In genomic region chr2L:6037830-6038229, dm6 we compare ENCODE assay signal across 4 fruit fly cellular contexts.
TF ChIP-seq lines count a peak whose summit lies in the region.

TSS of gene CG9117 (minus strand) at chr2L:6037902.
TSS of gene CG31643 (plus strand) at chr2L:6038117.

TF ChIP-seq in whole organism, adult, 20 proteins besides CTCF, POLR2A, EP300 and RAD21 (continued from another document):
- TF ChIP-seq Mnt (GFP tag; optimal IDR thresholded peaks at IDR 0.05; lab: Kevin White, UChicago), result peak; percentile 78
- no peak for TF ChIP-seq CG1620 (GFP tag; optimal IDR thresholded peaks at IDR 0.05; lab: Kevin White, UChicago)

TF ChIP-seq in whole organism, embryonic, 481 proteins besides CTCF, POLR2A, EP300 and RAD21 (continued from another document and continues in another):
- TF ChIP-seq zf30C (GFP tag; optimal IDR thresholded peaks at IDR 0.05; lab: Kevin White, UChicago), result no peak
- TF ChIP-seq bowl (GFP tag; IDR thresholded peaks at IDR 0.05; lab: Robert Waterston, UW), result no peak
- TF ChIP-seq Six4 (GFP tag; optimal IDR thresholded peaks at IDR 0.05; lab: Kevin White, UChicago), result peak; percentile 54
- peak; percentile 26 for TF ChIP-seq YL-1 (GFP tag; optimal IDR thresholded peaks at IDR 0.05; lab: Kevin White, UChicago)
- peak; percentile 56 for TF ChIP-seq CG13775 (GFP tag; optimal IDR thresholded peaks at IDR 0.05; lab: Kevin White, UChicago)
- TF ChIP-seq CrebB (tag; optimal IDR thresholded peaks at IDR 0.05; lab: Kevin White, UChicago), result peak; percentile 35
- no peak for TF ChIP-seq CG6791 (GFP tag; IDR thresholded peaks at IDR 0.05; lab: Robert Waterston, UW; ENCODE audit: partially characterized antibody)
- peak; percentile 48 for TF ChIP-seq dmrt11E (tag; optimal IDR thresholded peaks at IDR 0.05; lab: Kevin White, UChicago)
- TF ChIP-seq vvl (GFP tag; IDR thresholded peaks at IDR 0.05; lab: Robert Waterston, UW), result peak; percentile 31; the same call in 1 of the 2 replicates
- TF ChIP-seq Nf-YB (GFP tag; optimal IDR thresholded peaks at IDR 0.05; lab: Kevin White, UChicago), result peak; percentile 10
- peak; percentile 36; the same call in 1 of the 2 replicates for TF ChIP-seq unc-4 (GFP tag; IDR thresholded peaks at IDR 0.05; lab: Robert Waterston, UW; ENCODE audit: partially characterized antibody)
- TF ChIP-seq CG31441 (GFP tag; IDR thresholded peaks at IDR 0.05; lab: Robert Waterston, UW), result no peak
- TF ChIP-seq Trl (optimal IDR thresholded peaks at IDR 0.05; lab: Kevin White, UChicago), result no peak
- TF ChIP-seq Trl (GFP tag; optimal IDR thresholded peaks at IDR 0.05; lab: Kevin White, UChicago), result peak; percentile 46
- TF ChIP-seq CG8388 (GFP tag; optimal IDR thresholded peaks at IDR 0.05; lab: Kevin White, UChicago), result peak; percentile 52
- TF ChIP-seq D19A (tag; optimal IDR thresholded peaks at IDR 0.05; lab: Kevin White, UChicago), result no peak
- TF ChIP-seq Side (GFP tag; optimal IDR thresholded peaks at IDR 0.05; lab: Kevin White, UChicago), result peak; percentile 71
- TF ChIP-seq Scr (GFP tag; IDR thresholded peaks at IDR 0.05; lab: Robert Waterston, UW; ENCODE audit: partially characterized antibody), result peak; percentile 21; the same call in 1 of the 2 replicates
- TF ChIP-seq CG1602 (GFP tag; optimal IDR thresholded peaks at IDR 0.05; lab: Kevin White, UChicago), result peak; percentile 10
- no peak for TF ChIP-seq p53 (GFP tag; optimal IDR thresholded peaks at IDR 0.05; lab: Kevin White, UChicago)
- peak; percentile 16 for TF ChIP-seq gfzf (GFP tag; optimal IDR thresholded peaks at IDR 0.05; lab: Kevin White, UChicago)
- no peak for TF ChIP-seq Gsc (GFP tag; IDR thresholded peaks at IDR 0.05; lab: Robert Waterston, UW)
- TF ChIP-seq cato (GFP tag; optimal IDR thresholded peaks at IDR 0.05; lab: Kevin White, UChicago; ENCODE audit: borderline replicate concordance), result peak; percentile 18
- TF ChIP-seq nom (GFP tag; optimal IDR thresholded peaks at IDR 0.05; lab: Kevin White, UChicago), result peak; percentile 32
- peak; percentile 60 to 61 for TF ChIP-seq dpn (GFP tag; optimal IDR thresholded peaks at IDR 0.05; lab: Kevin White, UChicago)
- peak; percentile 42 for TF ChIP-seq Myb (GFP tag; optimal IDR thresholded peaks at IDR 0.05; lab: Kevin White, UChicago)
- TF ChIP-seq CG15514 (GFP tag; optimal IDR thresholded peaks at IDR 0.05; lab: Kevin White, UChicago), result peak; percentile 74
- peak; percentile 46 for TF ChIP-seq Antp (GFP tag; optimal IDR thresholded peaks at IDR 0.05; lab: Kevin White, UChicago)
- TF ChIP-seq CG2678 (tag; optimal IDR thresholded peaks at IDR 0.05; lab: Kevin White, UChicago), result no peak
- no peak for TF ChIP-seq CG2199 (GFP tag; IDR thresholded peaks at IDR 0.05; lab: Robert Waterston, UW)
- peak; percentile 82 for TF ChIP-seq MBD-R2 (GFP tag; IDR thresholded peaks at IDR 0.05; lab: Robert Waterston, UW)
- peak; percentile 43; the same call in 2 of the 3 replicates for TF ChIP-seq tgo (GFP tag; IDR thresholded peaks at IDR 0.05; lab: Robert Waterston, UW)
- peak; percentile 53 for TF ChIP-seq CG12744 (GFP tag; optimal IDR thresholded peaks at IDR 0.05; lab: Kevin White, UChicago)
- TF ChIP-seq nau (GFP tag; optimal IDR thresholded peaks at IDR 0.05; lab: Kevin White, UChicago), result no peak
- TF ChIP-seq Chrac-16 (GFP tag; optimal IDR thresholded peaks at IDR 0.05; lab: Kevin White, UChicago), result peak; percentile 31
- peak; percentile 57 for TF ChIP-seq Hsf (GFP tag; optimal IDR thresholded peaks at IDR 0.05; lab: Kevin White, UChicago)
- no peak for TF ChIP-seq CG5953 (GFP tag; IDR thresholded peaks at IDR 0.05; lab: Robert Waterston, UW)
- peak; percentile 58 for TF ChIP-seq Xrp1 (GFP tag; IDR thresholded peaks at IDR 0.05; lab: Robert Waterston, UW)
- TF ChIP-seq phol (tag; optimal IDR thresholded peaks at IDR 0.05; lab: Kevin White, UChicago), result peak; percentile 69
- peak; percentile 32 for TF ChIP-seq CG15696 (tag; optimal IDR thresholded peaks at IDR 0.05; lab: Kevin White, UChicago)
- peak; percentile 41 for TF ChIP-seq CG10654 (GFP tag; optimal IDR thresholded peaks at IDR 0.05; lab: Kevin White, UChicago)
- TF ChIP-seq kni (GFP tag; optimal IDR thresholded peaks at IDR 0.05; lab: Kevin White, UChicago), result peak; percentile 45

TF ChIP-seq in whole organism, prepupa, 60 proteins besides CTCF, POLR2A, EP300 and RAD21 (continued from another document):
- TF ChIP-seq Eip75B (GFP tag; optimal IDR thresholded peaks at IDR 0.05; lab: Kevin White, UChicago) (no peak), CG6792 (GFP tag; optimal IDR thresholded peaks at IDR 0.05; lab: Kevin White, UChicago) (peak; percentile 51), CG6808 (GFP tag; optimal IDR thresholded peaks at IDR 0.05; lab: Kevin White, UChicago) (peak; percentile 39), Ets96B (tag; optimal IDR thresholded peaks at IDR 0.05; lab: Kevin White, UChicago) (no peak), Met (GFP tag; optimal IDR thresholded peaks at IDR 0.05; lab: Kevin White, UChicago) (no peak), spab (GFP tag; optimal IDR thresholded peaks at IDR 0.05; lab: Kevin White, UChicago) (no peak), CG11902 (GFP tag; optimal IDR thresholded peaks at IDR 0.05; lab: Kevin White, UChicago) (no peak), Gug (GFP tag; IDR thresholded peaks at IDR 0.05; lab: Robert Waterston, UW) (no peak), CG3919 (GFP tag; optimal IDR thresholded peaks at IDR 0.05; lab: Kevin White, UChicago) (no peak), cyc (GFP tag; optimal IDR thresholded peaks at IDR 0.05; lab: Kevin White, UChicago) (peak; percentile 67), Hr4 (GFP tag; optimal IDR thresholded peaks at IDR 0.05; lab: Kevin White, UChicago) (no peak), lz (GFP tag; optimal IDR thresholded peaks at IDR 0.05; lab: Kevin White, UChicago) (peak; percentile 65), CG32006 (GFP tag; optimal IDR thresholded peaks at IDR 0.05; lab: Kevin White, UChicago) (no peak), topi (GFP tag; optimal IDR thresholded peaks at IDR 0.05; lab: Kevin White, UChicago) (peak; percentile 62), Hr38 (GFP tag; optimal IDR thresholded peaks at IDR 0.05; lab: Kevin White, UChicago) (no peak), Eip78C (GFP tag; lab: Kevin White, UChicago) (peak; percentile 84), esn (GFP tag; optimal IDR thresholded peaks at IDR 0.05; lab: Kevin White, UChicago) (peak; percentile 79), CG6854 (GFP tag; optimal IDR thresholded peaks at IDR 0.05; lab: Kevin White, UChicago) (no peak), Ets21C (GFP tag; optimal IDR thresholded peaks at IDR 0.05; lab: Kevin White, UChicago) (no peak), CG15336 (GFP tag; IDR thresholded peaks at IDR 0.05; lab: Robert Waterston, UW) (peak; percentile 62), CG4318 (GFP tag; optimal IDR thresholded peaks at IDR 0.05; lab: Kevin White, UChicago) (no peak), Blimp-1 (GFP tag; optimal IDR thresholded peaks at IDR 0.05; lab: Kevin White, UChicago) (no peak), CG8319 (GFP tag; optimal IDR thresholded peaks at IDR 0.05; lab: Kevin White, UChicago) (no peak), CG1621 (tag; optimal IDR thresholded peaks at IDR 0.05; lab: Kevin White, UChicago) (peak; percentile 75), fd85E (GFP tag; optimal IDR thresholded peaks at IDR 0.05; lab: Kevin White, UChicago) (no peak), CG6276 (GFP tag; optimal IDR thresholded peaks at IDR 0.05; lab: Kevin White, UChicago) (no peak), CG31627 (GFP tag; optimal IDR thresholded peaks at IDR 0.05; lab: Kevin White, UChicago) (peak; percentile 73), net (GFP tag; optimal IDR thresholded peaks at IDR 0.05; lab: Kevin White, UChicago) (peak; percentile 40), dac (GFP tag; optimal IDR thresholded peaks at IDR 0.05; lab: Kevin White, UChicago) (no peak), CG7368 (GFP tag; optimal IDR thresholded peaks at IDR 0.05; lab: Kevin White, UChicago) (no peak), fkh (GFP tag; optimal IDR thresholded peaks at IDR 0.05; lab: Kevin White, UChicago) (no peak), OdsH (GFP tag; optimal IDR thresholded peaks at IDR 0.05; lab: Kevin White, UChicago) (no peak), fd59A (GFP tag; optimal IDR thresholded peaks at IDR 0.05; lab: Kevin White, UChicago) (no peak), CG8119 (GFP tag; IDR thresholded peaks at IDR 0.05; lab: Robert Waterston, UW) (no peak), CG34406 (GFP tag; optimal IDR thresholded peaks at IDR 0.05; lab: Kevin White, UChicago) (peak; percentile 55), Sox102F (GFP tag; optimal IDR thresholded peaks at IDR 0.05; lab: Kevin White, UChicago) (no peak), CG8632 (GFP tag; optimal IDR thresholded peaks at IDR 0.05; lab: Kevin White, UChicago) (no peak), CG10631 (GFP tag; optimal IDR thresholded peaks at IDR 0.05; lab: Kevin White, UChicago) (no peak), vri (GFP tag; optimal IDR thresholded peaks at IDR 0.05; lab: Kevin White, UChicago) (no peak), eg (GFP tag; IDR thresholded peaks at IDR 0.05; lab: Robert Waterston, UW) (peak; percentile 70), svp (GFP tag; lab: Kevin White, UChicago) (peak; percentile 95)
TF ChIP-seq in whole organism, prepupa: peak in this region for 21.

TF ChIP-seq in whole organism, wandering third instar larva, 38 proteins besides CTCF, POLR2A, EP300 and RAD21 (continued from another document):
- TF ChIP-seq Vsx2 (GFP tag; optimal IDR thresholded peaks at IDR 0.05; lab: Kevin White, UChicago; ENCODE audit: partially characterized antibody), result no peak
- no peak for TF ChIP-seq dmrt93B (GFP tag; optimal IDR thresholded peaks at IDR 0.05; lab: Kevin White, UChicago)
- peak; percentile 77 for TF ChIP-seq OdsH (GFP tag; optimal IDR thresholded peaks at IDR 0.05; lab: Kevin White, UChicago)
- no peak for TF ChIP-seq fru (GFP tag; optimal IDR thresholded peaks at IDR 0.05; lab: Kevin White, UChicago)
- TF ChIP-seq br (GFP tag; optimal IDR thresholded peaks at IDR 0.05; lab: Kevin White, UChicago), result no peak
- no peak for TF ChIP-seq jim (GFP tag; optimal IDR thresholded peaks at IDR 0.05; lab: Kevin White, UChicago)
- TF ChIP-seq dl (GFP tag; optimal IDR thresholded peaks at IDR 0.05; lab: Kevin White, UChicago; ENCODE audit: insufficient read depth in 1 of 2, partially characterized antibody in 2 of 2), result no peak
- TF ChIP-seq Abd-B (GFP tag; optimal IDR thresholded peaks at IDR 0.05; lab: Kevin White, UChicago), result no peak
